Worm (Caenorhabditis elegans) whole organism, midembryonic: ENCODE measurements around the gene E_BE45912.2.

Experiments
- T22C8.4 ChIP-seq: fragments of 200-800 bp; sonication (Bioruptor generic); IDR thresholded peaks from 2 replicates; pipeline ENCODE4 v1.3.6; 2022; ENCODE audit warnings: missing genetic modification characterization, missing compliant biosample characterization
- cog-1 ChIP-seq: sonication (generic microtip); optimal IDR thresholded peaks from 2 replicates; lab custom pipeline; 2016; ENCODE audit warnings: missing genetic modification characterization, missing compliant biosample characterization
- flt-1 ChIP-seq: fragments of 200-800 bp; sonication (Bioruptor generic); IDR thresholded peaks from 2 replicates; pipeline ENCODE4 v1.3.6; 2022; ENCODE audit warnings: missing genetic modification characterization, missing compliant biosample characterization
- klf-2 ChIP-seq: fragments of 200-800 bp; sonication (Bioruptor generic); conservative IDR thresholded peaks from 2 replicates; pipeline ENCODE4 v1.3.6; 2022; ENCODE audit warnings: missing genetic modification reagents, missing genetic modification characterization, missing compliant biosample characterization
- med-1 ChIP-seq: sonication (generic microtip); optimal IDR thresholded peaks from 2 replicates; lab custom pipeline; 2017; ENCODE audit warnings: missing genetic modification characterization, mild to moderate bottlenecking, missing compliant biosample characterization, antibody characterized with exemption, missing genetic modification reagents; ENCODE audit not compliant: insufficient read depth
- ref-1 ChIP-seq: fragments of 200-800 bp; sonication (Bioruptor generic); conservative IDR thresholded peaks from 2 replicates; pipeline ENCODE4 v1.3.6; 2022; ENCODE audit warnings: missing genetic modification reagents, missing genetic modification characterization, missing compliant biosample characterization
- tab-1 ChIP-seq: fragments of 200-800 bp; sonication (Bioruptor generic); IDR thresholded peaks from 2 replicates; pipeline ENCODE4 v1.3.6; 2022; ENCODE audit warnings: missing genetic modification characterization, missing compliant biosample characterization
- ztf-23 ChIP-seq: fragments of 200-800 bp; sonication (Bioruptor generic); IDR thresholded peaks from 2 replicates; pipeline ENCODE4 v1.3.6; 2022; ENCODE audit warnings: missing genetic modification reagents, missing genetic modification characterization, missing compliant biosample characterization
- ztf-29 ChIP-seq: fragments of 200-800 bp; sonication (Bioruptor generic); IDR thresholded peaks from 2 replicates; pipeline ENCODE4 v1.3.6; 2022; ENCODE audit warnings: missing genetic modification reagents, missing genetic modification characterization, missing compliant biosample characterization

Gene E_BE45912.2

DNA sequence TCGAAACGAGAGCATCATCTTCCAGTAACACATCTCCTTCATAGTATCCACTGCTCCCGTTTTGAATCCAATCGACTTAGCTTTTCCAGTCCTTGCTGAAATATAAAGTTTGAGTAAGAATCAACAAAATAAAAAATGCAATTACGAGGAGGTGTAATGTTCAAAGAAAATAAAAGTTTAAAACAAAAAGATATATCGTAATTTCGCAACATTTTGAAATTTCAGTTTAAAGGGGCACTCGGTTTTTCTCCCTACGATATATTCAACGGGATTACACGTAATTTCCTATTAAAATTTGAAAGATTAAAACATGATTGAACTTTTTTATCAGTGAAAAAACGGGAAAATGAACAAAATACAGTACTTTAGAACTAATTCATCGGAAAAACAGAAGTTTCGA is 14.8 kb downstream of the E_BE45912.2 start, which contains the start of gene Y34F4.3:
Gene Y34F4.3 (minus strand): TSS at position 101 of the 400 bp plus-strand sequence.
- TF ChIP-seq T22C8.4 (GFP tag; lab: Robert Waterston, UW) (no peak), ztf-23 (no peak), klf-2 (GFP tag; lab: Robert Waterston, UW) (no peak), cog-1 (tag; lab: Kevin White, UChicago) (no peak), med-1 (no peak), flt-1 (GFP tag; lab: Robert Waterston, UW) (no peak)

ce11 chrIII:1009775-1010174 is 21.1 kb downstream of the E_BE45912.2 start, which contains the start of gene clc-24:
TSS of gene clc-24 (plus strand) at chrIII:1010037.
- TF ChIP-seq klf-2 (GFP tag; lab: Robert Waterston, UW): no peak
- TF ChIP-seq ref-1 (GFP tag; lab: Robert Waterston, UW): no peak
- no peak for TF ChIP-seq med-1
- no peak for TF ChIP-seq ztf-23
- TF ChIP-seq cog-1 (tag; lab: Kevin White, UChicago): no peak
- no peak for TF ChIP-seq tab-1
- no peak for TF ChIP-seq T22C8.4 (GFP tag; lab: Robert Waterston, UW)
- TF ChIP-seq ztf-29 (GFP tag; lab: Robert Waterston, UW): no peak
- TF ChIP-seq flt-1 (GFP tag; lab: Robert Waterston, UW): no peak

- TF ChIP-seq tab-1 (no peak), cog-1 (tag; lab: Kevin White, UChicago) (no peak)
Observed at ce11 chrIII:1008091-1008490, 22.8 kb downstream of the E_BE45912.2 start, which contains the start of gene clc-27. TSS of gene clc-27 (plus strand) at chrIII:1008391.

- TF ChIP-seq med-1 (no peak), ztf-29 (GFP tag; lab: Robert Waterston, UW) (no peak), T22C8.4 (GFP tag; lab: Robert Waterston, UW) (no peak), klf-2 (GFP tag; lab: Robert Waterston, UW) (no peak), tab-1 (no peak), ref-1 (GFP tag; lab: Robert Waterston, UW) (no peak), flt-1 (GFP tag; lab: Robert Waterston, UW) (no peak), cog-1 (tag; lab: Kevin White, UChicago) (no peak), ztf-23 (no peak)
Observed at ce11 chrIII:1007143-1007905, 23.6 kb downstream of the E_BE45912.2 start.

ce11 chrIII:1004464-1004863 is 26.4 kb downstream of the E_BE45912.2 start:
- no peak for TF ChIP-seq T22C8.4 (GFP tag; lab: Robert Waterston, UW)
- TF ChIP-seq klf-2 (GFP tag; lab: Robert Waterston, UW): no peak
- no peak for TF ChIP-seq ztf-23
- TF ChIP-seq ref-1 (GFP tag; lab: Robert Waterston, UW): no peak
- no peak for TF ChIP-seq tab-1

DNA sequence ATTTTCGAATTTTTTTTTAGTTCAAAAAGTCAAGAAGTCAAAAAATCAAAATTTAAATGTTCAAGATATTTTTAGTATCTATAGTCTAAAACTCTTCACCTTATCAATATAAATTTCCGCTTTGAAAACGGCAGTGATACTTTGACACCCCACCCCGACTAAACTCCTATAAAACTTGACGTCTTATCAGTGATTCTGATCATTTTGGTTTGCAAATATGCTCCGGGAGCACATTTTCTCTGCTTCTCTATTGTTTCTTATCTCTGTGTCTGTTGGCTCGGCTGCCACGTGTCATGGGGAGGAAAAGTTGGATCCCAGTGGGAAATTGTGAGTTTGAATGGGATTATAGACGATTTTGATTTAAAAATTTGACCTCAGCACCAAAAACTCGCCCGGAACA is 28.4 kb downstream of the E_BE45912.2 start, which contains the start of gene clec-150:
Gene clec-150 (plus strand): TSS at position 198 of the 400 bp plus-strand sequence.
- no peak for TF ChIP-seq klf-2 (GFP tag; lab: Robert Waterston, UW)
- TF ChIP-seq flt-1 (GFP tag; lab: Robert Waterston, UW): no peak
- no peak for TF ChIP-seq tab-1
- TF ChIP-seq T22C8.4 (GFP tag; lab: Robert Waterston, UW): no peak
- TF ChIP-seq med-1: no peak
- TF ChIP-seq ref-1 (GFP tag; lab: Robert Waterston, UW): no peak

- TF ChIP-seq cog-1 (tag; lab: Kevin White, UChicago) (no peak), tab-1 (no peak), med-1 (no peak), ref-1 (GFP tag; lab: Robert Waterston, UW) (no peak), ztf-29 (GFP tag; lab: Robert Waterston, UW) (no peak), ztf-23 (no peak), flt-1 (GFP tag; lab: Robert Waterston, UW) (no peak), klf-2 (GFP tag; lab: Robert Waterston, UW) (no peak), T22C8.4 (GFP tag; lab: Robert Waterston, UW) (no peak)
Observed at ce11 chrIII:1001297-1001696, 29.6 kb downstream of the E_BE45912.2 start, which contains the start of gene R06B10.7. TSS of gene R06B10.7 (minus strand) at chrIII:1001397.

ce11 chrIII:998855-999254 is 32.0 kb downstream of the E_BE45912.2 start:
- TF ChIP-seq med-1: no peak
- peak; percentile 60 for TF ChIP-seq T22C8.4 (GFP tag; lab: Robert Waterston, UW)

ce11 chrIII:996564-996963 is 34.3 kb downstream of the E_BE45912.2 start:
- TF ChIP-seq klf-2 (GFP tag; lab: Robert Waterston, UW): no peak
- peak; percentile 75 for TF ChIP-seq T22C8.4 (GFP tag; lab: Robert Waterston, UW)

ce11 chrIII:991581-991980 is 39.3 kb downstream of the E_BE45912.2 start, which contains the start of gene trp-2:
TSS of gene trp-2 (plus strand) at chrIII:991881.
- TF ChIP-seq cog-1 (tag; lab: Kevin White, UChicago) (no peak), ztf-29 (GFP tag; lab: Robert Waterston, UW) (no peak), T22C8.4 (GFP tag; lab: Robert Waterston, UW) (no peak), tab-1 (no peak), klf-2 (GFP tag; lab: Robert Waterston, UW) (no peak), flt-1 (GFP tag; lab: Robert Waterston, UW) (no peak), med-1 (no peak), ref-1 (GFP tag; lab: Robert Waterston, UW) (no peak), ztf-23 (no peak)
